Fruit fly (Drosophila melanogaster) Kc167 (cell line): ENCODE measurements around the gene CG6041.

ENCODE experiments used
- Myc ChIP-seq: fragments of >200 bp; optimal IDR thresholded peaks from 2 replicates; lab custom pipeline; 2017; ENCODE audit warnings: missing external identifiers
- ttk ChIP-seq: sonication (Bioruptor generic); optimal IDR thresholded peaks from 2 replicates; lab custom pipeline; 2017; ENCODE audit warnings: missing external identifiers

DNA sequence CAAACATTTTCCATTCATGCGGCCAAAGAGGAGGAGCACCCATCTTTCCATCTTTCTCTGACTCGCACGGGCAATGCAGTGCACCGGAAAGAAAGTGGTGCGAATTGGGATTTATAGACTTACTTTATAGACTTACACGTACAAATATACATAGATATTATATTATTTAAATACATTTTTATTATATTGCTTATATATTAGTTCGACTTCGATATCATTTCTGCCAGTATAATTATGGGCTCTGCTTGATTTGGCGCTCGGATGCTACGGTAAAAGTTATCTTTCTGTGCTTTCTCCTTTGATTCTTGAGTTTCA, 42.9 kb upstream of the CG6041 start:
- TF ChIP-seq ttk (lab: Kevin White, UChicago) (no peak), Myc (no peak)
